Worm (Caenorhabditis elegans) whole organism, late embryonic: ENCODE measurements around the gene hot-7.

Experiments
- K09A11.1 ChIP-seq: sonication (generic microtip); optimal IDR thresholded peaks from 2 replicates; lab custom pipeline; 2017; ENCODE audit warnings: antibody characterized with exemption, mild to moderate bottlenecking, missing genetic modification characterization, missing compliant biosample characterization; ENCODE audit not compliant: insufficient read depth
- ceh-34 ChIP-seq: sonication (generic microtip); optimal IDR thresholded peaks from 2 replicates; lab custom pipeline; 2016; ENCODE audit warnings: mild to moderate bottlenecking, missing genetic modification characterization, missing compliant biosample characterization
- nhr-11 ChIP-seq: fragments of 150-350 bp; optimal IDR thresholded peaks from 2 replicates; lab custom pipeline; 2014; ENCODE audit warnings: missing biosample characterization, missing genetic modification characterization
- npax-4 ChIP-seq: sonication (generic microtip); optimal IDR thresholded peaks from 2 replicates; lab custom pipeline; 2016; ENCODE audit warnings: missing genetic modification characterization, missing compliant biosample characterization
- pqm-1 ChIP-seq: sonication (generic microtip); optimal IDR thresholded peaks from 2 replicates; lab custom pipeline; 2016; ENCODE audit warnings: missing genetic modification characterization, missing compliant biosample characterization
- tbx-2 ChIP-seq: sonication (generic microtip); optimal IDR thresholded peaks from 2 replicates; lab custom pipeline; 2016; ENCODE audit warnings: missing genetic modification characterization, missing compliant biosample characterization
- zip-5 ChIP-seq: sonication (generic microtip); optimal IDR thresholded peaks from 2 replicates; lab custom pipeline; 2016; ENCODE audit warnings: missing genetic modification characterization, missing compliant biosample characterization

DNA sequence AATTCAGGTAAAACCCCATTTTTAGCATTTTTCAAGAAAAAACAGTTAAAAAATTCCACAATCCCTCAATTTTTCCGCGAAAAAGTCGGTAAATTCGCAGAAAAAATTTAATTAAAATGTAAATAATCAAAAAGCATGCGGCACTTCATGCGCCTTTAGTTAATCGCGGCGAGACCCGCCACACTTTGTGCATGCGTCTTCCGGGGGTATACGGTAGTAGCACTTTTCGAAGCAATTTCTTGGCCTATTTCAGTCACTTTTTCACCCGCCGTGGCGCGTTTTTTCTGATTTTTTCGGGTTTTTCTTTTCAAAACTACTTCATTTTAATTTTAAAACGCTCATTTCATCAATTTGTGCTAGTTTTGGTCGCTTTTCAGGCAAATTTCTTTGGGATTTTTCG is 36.0 kb downstream of the hot-7 start:
- TF ChIP-seq pqm-1 (no peak), ceh-34 (tag; lab: Kevin White, UChicago) (no peak), K09A11.1 (tag; lab: Kevin White, UChicago) (no peak), tbx-2 (tag; lab: Kevin White, UChicago) (no peak), nhr-11 (tag; lab: Kevin White, UChicago) (no peak), zip-5 (tag; lab: Kevin White, UChicago) (no peak), npax-4 (tag; lab: Kevin White, UChicago) (no peak)
